Worm (Caenorhabditis elegans): ENCODE measurements around the gene vars-1.

Gene vars-1

DNA sequence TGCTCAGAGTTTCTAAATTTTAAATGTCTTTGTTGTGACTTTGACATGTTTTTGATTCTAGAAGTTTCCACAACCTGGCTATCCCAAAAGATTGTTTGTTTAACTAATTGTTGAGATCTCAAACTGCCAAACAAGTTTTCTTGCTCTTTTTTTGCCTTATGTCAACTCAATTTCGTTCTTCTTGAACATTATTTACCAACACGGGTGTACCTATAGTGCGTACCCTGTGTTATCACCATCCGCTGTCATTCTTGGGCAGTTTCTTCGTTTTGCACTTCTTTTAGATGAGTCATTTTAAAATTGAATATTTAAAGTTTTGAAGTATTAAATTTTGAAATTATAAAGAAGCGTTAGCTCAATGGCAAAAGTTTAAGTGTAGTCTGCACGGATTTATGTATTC lies 14.3 kb upstream of the vars-1 start, which contains the start of gene sptl-2:
TSS of gene sptl-2 (plus strand) at position 280 of the 400 bp plus-strand sequence.
- TF ChIP-seq him-1 (tag; optimal IDR thresholded peaks at IDR 0.05) (no peak), W03F9.2 (tag; optimal IDR thresholded peaks at IDR 0.05) (no peak), dao-5 (tag; optimal IDR thresholded peaks at IDR 0.05) (no peak)

DNA sequence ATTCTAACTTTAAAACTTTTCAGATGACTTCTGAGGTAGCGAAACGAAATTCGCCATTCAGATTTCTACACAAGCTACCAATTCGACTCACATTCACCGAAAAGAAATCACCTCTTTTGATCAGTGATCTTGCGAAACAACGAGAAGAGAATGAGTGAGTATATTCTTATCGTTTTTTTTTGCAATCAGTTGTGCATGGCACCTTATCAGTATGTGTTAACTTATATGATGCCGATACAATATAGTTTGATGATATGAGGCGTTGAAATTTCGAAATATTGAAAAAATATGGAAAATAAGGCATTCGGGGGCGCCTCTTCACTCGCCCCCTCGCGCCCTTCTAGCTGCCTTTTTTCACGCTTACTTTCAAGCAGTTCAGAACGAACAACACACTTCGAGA lies 13.3 kb upstream of the vars-1 start:
- TF ChIP-seq him-1 (tag; optimal IDR thresholded peaks at IDR 0.05): no peak
- TF ChIP-seq dao-5 (tag; optimal IDR thresholded peaks at IDR 0.05): no peak
- no peak for TF ChIP-seq W03F9.2 (tag; optimal IDR thresholded peaks at IDR 0.05)

DNA sequence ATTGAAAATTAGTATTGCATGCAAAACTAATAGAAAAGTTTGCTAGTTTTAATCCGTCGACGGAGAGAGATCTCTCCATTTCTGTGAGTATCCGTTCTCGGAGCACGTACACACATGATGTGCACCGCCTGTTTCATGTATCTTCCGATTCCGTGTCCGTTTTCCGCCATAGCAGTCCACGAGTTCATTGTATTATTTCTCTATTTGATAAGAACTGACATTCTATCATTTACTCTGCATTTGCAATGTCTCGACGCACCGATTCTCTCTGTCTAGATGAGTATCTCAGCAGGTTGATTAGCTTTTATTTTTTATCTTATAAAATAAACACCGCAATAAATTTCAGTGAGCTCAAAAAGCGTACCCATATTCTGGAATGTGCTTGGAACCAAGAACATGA lies 12.3 kb upstream of the vars-1 start:
- TF ChIP-seq W03F9.2 (tag; optimal IDR thresholded peaks at IDR 0.05) (no peak), him-1 (tag; optimal IDR thresholded peaks at IDR 0.05) (no peak), dao-5 (tag; optimal IDR thresholded peaks at IDR 0.05) (no peak)

DNA sequence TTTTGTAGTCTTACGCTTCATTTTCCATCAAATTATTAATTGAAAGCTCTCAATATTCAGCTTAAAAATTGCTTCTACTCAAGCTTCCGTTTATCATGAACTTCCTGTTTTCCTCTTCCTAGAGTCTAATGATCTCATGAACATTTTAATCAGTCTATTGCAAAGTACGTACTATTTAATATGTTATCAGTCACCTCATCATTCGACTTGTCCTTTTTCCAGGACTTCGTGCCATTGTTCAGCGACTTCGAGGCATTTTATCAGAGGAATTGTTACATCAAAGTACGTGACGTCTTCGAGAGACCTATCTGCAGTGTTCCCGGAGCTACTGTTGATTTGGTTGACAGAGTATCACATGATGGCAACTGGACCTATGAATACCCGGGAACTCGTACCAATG lies 11.4 kb upstream of the vars-1 start:
- TF ChIP-seq dao-5 (tag; optimal IDR thresholded peaks at IDR 0.05) (no peak), W03F9.2 (tag; optimal IDR thresholded peaks at IDR 0.05) (no peak), him-1 (tag; optimal IDR thresholded peaks at IDR 0.05) (no peak)

DNA sequence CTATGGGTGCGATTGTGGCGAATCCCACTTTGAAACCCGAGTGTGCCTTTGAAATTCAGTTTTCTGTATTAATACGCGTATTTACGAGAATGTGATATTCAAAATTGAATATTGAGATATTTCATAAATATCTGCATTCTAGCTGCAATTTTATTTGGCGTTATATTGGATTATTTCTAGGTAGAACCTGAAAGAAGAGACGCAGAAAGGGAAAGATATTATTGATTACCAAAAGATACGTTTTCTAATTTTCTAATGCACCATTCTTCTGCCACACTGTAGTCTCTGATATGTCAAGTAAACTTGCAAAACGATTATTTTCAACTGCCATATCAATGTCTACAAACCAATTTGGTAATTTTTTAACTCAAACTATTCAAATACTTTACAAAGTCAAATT lies 9.2 kb upstream of the vars-1 start, which contains the start of gene ech-3:
TSS of gene ech-3 (plus strand) at position 178 of the 400 bp plus-strand sequence.
- TF ChIP-seq dao-5 (tag; optimal IDR thresholded peaks at IDR 0.05) (no peak), him-1 (tag; optimal IDR thresholded peaks at IDR 0.05) (no peak), W03F9.2 (tag; optimal IDR thresholded peaks at IDR 0.05) (no peak)

DNA sequence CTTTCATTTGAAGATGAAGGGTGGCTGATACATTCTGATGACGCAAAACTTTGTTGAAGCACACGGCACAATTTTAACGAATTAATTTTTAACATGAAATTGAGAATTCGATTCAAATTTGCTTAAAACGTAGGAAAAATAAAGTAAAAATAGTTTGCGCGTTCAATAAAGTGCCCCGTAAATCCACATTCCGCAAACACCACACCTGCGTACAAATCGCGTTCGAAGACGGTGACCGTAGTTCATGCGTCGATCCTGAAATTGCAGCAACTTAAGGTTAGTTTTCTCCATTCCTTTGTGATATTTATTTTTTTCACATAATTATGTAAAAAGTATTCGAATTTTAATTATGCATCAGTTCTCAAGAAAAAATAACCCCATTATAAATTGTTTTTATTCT lies 6.5 kb upstream of the vars-1 start, which contains the start of gene F43H9.3:
TSS of gene F43H9.3 (minus strand) at position 189 of the 400 bp plus-strand sequence.
- TF ChIP-seq dao-5 (tag; optimal IDR thresholded peaks at IDR 0.05): no peak
- TF ChIP-seq him-1 (tag; optimal IDR thresholded peaks at IDR 0.05): no peak
- TF ChIP-seq W03F9.2 (tag; optimal IDR thresholded peaks at IDR 0.05): no peak

DNA sequence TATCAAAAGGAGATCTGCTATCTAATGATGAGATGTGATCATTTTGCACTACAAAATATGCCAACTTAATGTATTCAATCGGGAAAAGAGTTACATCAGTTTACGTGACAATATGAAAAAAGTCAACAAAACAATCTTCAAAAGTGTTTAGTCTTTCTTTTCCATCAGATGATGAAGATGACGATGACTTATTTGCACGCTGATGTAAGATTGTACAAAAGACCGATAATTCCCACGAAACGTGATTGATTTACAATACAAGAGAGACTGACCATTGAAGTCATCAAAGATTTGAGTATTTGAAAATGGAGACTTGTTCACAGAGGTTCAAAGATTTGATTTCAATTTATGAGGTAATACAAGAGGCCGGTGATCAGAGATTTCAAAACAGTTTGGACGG lies 6.0 kb upstream of the vars-1 start:
- no peak for TF ChIP-seq dao-5 (tag; optimal IDR thresholded peaks at IDR 0.05)
- TF ChIP-seq him-1 (tag; optimal IDR thresholded peaks at IDR 0.05): no peak
- no peak for TF ChIP-seq W03F9.2 (tag; optimal IDR thresholded peaks at IDR 0.05)

DNA sequence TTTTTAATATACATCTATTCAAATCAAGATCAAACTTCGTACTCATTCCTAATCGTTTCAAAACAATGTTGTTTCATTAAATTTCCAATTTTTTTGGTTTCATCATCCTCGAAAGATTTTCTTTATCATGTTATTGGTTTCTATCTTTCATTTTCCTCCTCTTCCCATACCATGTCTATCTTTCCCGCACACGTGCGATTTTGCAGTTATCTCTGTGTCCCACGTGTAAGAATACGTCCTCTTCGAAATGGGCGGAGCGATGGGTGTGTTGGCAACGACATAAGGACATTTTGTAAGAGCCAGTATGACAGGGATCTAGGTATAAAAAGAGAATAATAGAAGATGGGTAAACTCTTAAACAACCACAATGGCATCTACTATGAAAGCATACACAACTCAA lies 4.9 kb upstream of the vars-1 start, which contains the start of gene F43H9.4:
TSS of gene F43H9.4 (plus strand) at position 366 of the 400 bp plus-strand sequence.
- TF ChIP-seq him-1 (tag; optimal IDR thresholded peaks at IDR 0.05): no peak
- no peak for TF ChIP-seq dao-5 (tag; optimal IDR thresholded peaks at IDR 0.05)
- no peak for TF ChIP-seq W03F9.2 (tag; optimal IDR thresholded peaks at IDR 0.05)

DNA sequence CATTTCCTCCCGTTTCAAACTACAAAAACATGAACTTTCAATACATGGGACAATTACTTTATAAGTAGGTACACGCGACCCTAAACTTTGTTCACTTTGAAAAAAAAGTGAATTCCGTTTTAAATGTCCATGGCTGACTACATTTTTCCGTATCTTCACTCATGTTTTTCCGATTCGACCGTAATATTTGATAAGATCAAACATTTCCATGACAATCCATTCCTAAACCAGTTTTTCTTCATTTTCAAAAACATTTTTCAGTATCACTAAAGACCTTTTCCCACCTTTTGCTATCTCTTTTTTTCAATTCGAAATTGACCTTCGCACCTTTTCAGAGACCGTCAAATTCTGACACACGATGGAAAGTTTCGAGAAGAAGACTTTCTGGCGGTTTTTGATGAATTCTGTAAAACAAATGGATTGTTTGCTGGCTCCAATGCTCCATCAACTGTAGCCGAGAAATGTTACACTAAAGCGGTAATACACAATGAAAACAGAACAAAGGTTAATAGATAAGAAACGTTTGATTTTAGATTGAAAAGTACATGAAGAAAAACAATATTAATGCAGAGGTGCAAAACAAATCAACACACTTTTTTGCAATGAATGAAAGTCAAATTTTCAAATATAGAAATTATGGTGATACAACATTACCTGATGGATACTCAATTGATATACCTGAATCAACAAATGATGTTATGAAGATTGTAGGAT lies 3.6 kb upstream of the vars-1 start:
- TF ChIP-seq W03F9.2 (tag; optimal IDR thresholded peaks at IDR 0.05): no peak
- no peak for TF ChIP-seq him-1 (tag; optimal IDR thresholded peaks at IDR 0.05)
- no peak for TF ChIP-seq dao-5 (tag; optimal IDR thresholded peaks at IDR 0.05)

DNA sequence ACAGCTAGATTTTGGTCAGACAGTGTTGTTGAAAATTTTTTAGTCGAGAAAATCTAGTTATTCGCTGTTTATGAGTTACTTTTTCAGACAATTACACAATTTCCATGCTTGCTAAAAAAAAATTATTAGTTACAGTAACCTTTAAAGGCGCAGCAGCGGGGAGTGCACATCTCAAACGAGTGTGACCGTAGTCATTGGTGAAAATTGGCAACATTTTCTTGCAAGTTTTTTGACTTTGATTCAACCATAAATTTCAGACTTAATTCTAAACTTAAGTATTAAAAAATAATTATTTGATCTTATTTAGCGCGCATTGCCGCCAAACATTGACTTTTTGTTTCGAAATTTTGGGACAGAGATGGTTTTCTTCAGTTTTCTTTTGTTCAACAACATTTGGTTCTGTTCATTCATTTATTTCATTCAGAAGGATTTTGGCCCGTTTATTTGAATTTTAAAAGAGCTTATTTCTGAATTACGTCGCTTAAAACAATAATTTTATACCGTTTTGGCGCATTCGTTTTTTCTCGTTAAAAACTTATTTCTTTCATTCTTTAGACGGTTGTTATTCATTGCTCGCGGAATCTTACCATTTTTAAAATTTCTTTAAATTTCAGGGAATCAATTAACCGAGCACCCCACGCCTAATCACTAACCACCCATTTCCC lies 2.3 kb upstream of the vars-1 start, which contains the start of gene oma-2:
TSS of gene oma-2 (plus strand) at position 615 of the 665 bp plus-strand sequence.
- TF ChIP-seq dao-5 (tag; optimal IDR thresholded peaks at IDR 0.05) (no peak), W03F9.2 (tag; optimal IDR thresholded peaks at IDR 0.05) (no peak), him-1 (tag; optimal IDR thresholded peaks at IDR 0.05) (no peak)

DNA sequence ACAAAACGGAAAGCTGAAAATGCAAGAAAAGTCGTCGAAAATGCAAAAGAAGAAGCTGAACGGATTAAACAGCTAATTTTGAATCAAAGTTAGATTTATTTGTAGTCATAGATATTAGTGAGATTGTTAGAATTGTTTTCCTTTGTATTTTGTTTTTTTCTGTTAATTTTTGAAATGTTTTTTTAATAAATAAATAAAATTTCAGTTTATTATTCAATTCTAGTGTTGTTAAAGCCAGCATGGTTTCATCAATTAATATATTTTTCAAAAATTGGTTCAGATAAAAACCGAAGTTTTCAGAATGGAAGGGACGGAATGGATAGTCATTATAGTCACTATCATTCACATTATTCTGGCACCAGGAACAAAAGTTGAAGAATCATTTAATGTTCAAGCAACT lies 3.6 kb downstream of the vars-1 start, which contains the start of gene algn-12:
TSS of gene algn-12 (plus strand) at position 301 of the 400 bp plus-strand sequence.
- TF ChIP-seq W03F9.2 (tag; optimal IDR thresholded peaks at IDR 0.05) (no peak), him-1 (tag; optimal IDR thresholded peaks at IDR 0.05) (no peak), dao-5 (tag; optimal IDR thresholded peaks at IDR 0.05) (no peak)

DNA sequence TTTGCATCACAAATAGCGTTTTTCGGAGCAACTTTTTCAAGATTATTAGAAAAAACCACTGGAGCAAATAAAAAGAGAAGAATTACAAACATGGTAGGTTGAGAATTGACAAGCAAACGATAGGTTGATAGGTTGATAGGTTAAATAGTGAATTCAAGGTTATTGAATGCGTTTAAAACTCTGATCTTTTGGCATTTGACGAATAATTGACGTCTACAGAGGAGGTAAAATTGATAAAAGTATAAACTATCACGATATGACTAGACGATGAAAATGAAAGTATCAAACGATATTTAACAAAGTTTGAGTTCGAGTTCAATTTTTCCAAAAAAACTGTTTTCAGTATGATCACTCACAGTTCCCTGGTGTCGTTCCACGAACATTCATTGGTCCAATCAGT lies 4.7 kb downstream of the vars-1 start, which contains the start of gene ZC513.14:
TSS of gene ZC513.14 (minus strand) at position 101 of the 400 bp plus-strand sequence.
- TF ChIP-seq dao-5 (tag; optimal IDR thresholded peaks at IDR 0.05) (no peak), W03F9.2 (tag; optimal IDR thresholded peaks at IDR 0.05) (no peak), him-1 (tag; optimal IDR thresholded peaks at IDR 0.05) (no peak)

DNA sequence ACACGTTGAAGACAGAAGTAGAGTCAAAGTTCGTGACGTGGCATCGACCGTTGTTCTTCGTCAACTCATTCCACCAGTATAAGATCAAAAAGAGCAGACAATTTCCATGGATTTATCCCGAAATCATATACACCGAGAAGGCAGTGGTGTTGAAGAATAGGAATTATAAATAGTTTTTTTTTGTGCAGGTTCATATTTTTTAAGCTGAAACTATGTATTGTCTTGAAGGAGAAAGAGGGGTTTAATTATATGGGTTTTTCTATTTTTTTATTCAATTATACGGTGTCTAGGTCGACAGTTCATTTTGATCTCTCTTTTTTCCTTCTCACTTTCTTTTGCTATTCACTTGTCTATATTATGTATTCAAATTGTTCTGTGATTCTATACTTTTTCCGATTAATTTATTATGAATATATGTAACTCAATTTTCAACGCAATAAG lies 7.9 kb downstream of the vars-1 start:
- TF ChIP-seq W03F9.2 (tag; optimal IDR thresholded peaks at IDR 0.05): no peak
- TF ChIP-seq dao-5 (tag; optimal IDR thresholded peaks at IDR 0.05): no peak
- TF ChIP-seq him-1 (tag; optimal IDR thresholded peaks at IDR 0.05): no peak

DNA sequence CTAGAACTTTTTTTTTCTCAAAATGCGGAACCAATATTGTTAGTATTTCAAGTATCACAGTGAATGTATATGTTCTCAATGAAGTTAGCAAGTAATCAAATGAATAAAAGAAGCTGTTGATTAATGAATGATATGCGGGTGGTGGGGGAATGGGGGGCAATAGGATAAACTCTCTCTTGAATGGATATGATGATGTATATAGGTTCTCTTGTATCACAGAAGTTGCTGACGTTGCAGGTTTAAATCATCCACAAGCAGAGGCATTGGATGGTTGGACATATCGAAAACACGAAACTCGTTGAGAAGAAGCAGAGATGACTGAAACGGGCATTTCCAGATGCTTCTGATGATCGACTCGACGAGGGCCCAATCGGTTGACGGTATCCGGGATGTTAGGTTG lies 8.4 kb downstream of the vars-1 start:
- TF ChIP-seq dao-5 (tag; optimal IDR thresholded peaks at IDR 0.05) (no peak), W03F9.2 (tag; optimal IDR thresholded peaks at IDR 0.05) (no peak), him-1 (tag; optimal IDR thresholded peaks at IDR 0.05) (no peak)
